Fruit fly (Drosophila melanogaster) whole organism, embryonic: ENCODE results near the gene CAH1.

ENCODE experiments used
- B-H1 ChIP-seq: fragments of 200-800 bp; sonication (Bioruptor generic); IDR thresholded peaks from 3 replicates; pipeline ENCODE4 v1.3.6; 2022; ENCODE audit warnings: missing biosample characterization, missing genetic modification characterization
- BtbVII ChIP-seq: fragments of 200-800 bp; sonication (Bioruptor generic); optimal IDR thresholded peaks from 3 replicates; lab custom pipeline; 2017; ENCODE audit warnings: missing biosample characterization, mild to moderate bottlenecking, missing genetic modification characterization
- CG10321 ChIP-seq: fragments of 200-800 bp; sonication (Bioruptor generic); IDR thresholded peaks from 2 replicates; pipeline ENCODE4 v1.3.6; 2022; ENCODE audit warnings: missing biosample characterization, missing genetic modification characterization
- CG10565 ChIP-seq: fragments of 200-800 bp; sonication (Bioruptor generic); optimal IDR thresholded peaks from 3 replicates; lab custom pipeline; 2016; ENCODE audit warnings: missing biosample characterization, mild to moderate bottlenecking, missing genetic modification characterization
- CG11247 ChIP-seq: fragments of 200-800 bp; sonication (Bioruptor generic); IDR thresholded peaks from 2 replicates; pipeline ENCODE4 v1.3.6; 2022; ENCODE audit warnings: missing biosample characterization, missing genetic modification characterization
- CG12071 ChIP-seq: fragments of 200-800 bp; sonication (Bioruptor generic); optimal IDR thresholded peaks from 3 replicates; lab custom pipeline; 2018; ENCODE audit warnings: missing biosample characterization, mild to moderate bottlenecking, missing genetic modification characterization
- CG14965 ChIP-seq: fragments of 200-800 bp; sonication (Bioruptor generic); optimal IDR thresholded peaks from 2 replicates; lab custom pipeline; 2016; ENCODE audit warnings: missing biosample characterization, missing genetic modification characterization, borderline replicate concordance
- CG15696 ChIP-seq: fragments of 200-800 bp; sonication (Bioruptor generic); optimal IDR thresholded peaks from 2 replicates; lab custom pipeline; 2019; ENCODE audit warnings: missing biosample characterization, mild to moderate bottlenecking, missing genetic modification characterization, moderate library complexity
- CG1792 ChIP-seq: fragments of 200-800 bp; sonication (Bioruptor generic); optimal IDR thresholded peaks from 2 replicates; lab custom pipeline; 2016; ENCODE audit warnings: missing biosample characterization, missing genetic modification characterization
- CG2120 ChIP-seq: fragments of 200-800 bp; sonication (Bioruptor generic); optimal IDR thresholded peaks from 3 replicates; lab custom pipeline; 2016; ENCODE audit warnings: missing biosample characterization, missing genetic modification characterization
- CG2712 ChIP-seq: fragments of 200-800 bp; optimal IDR thresholded peaks from 3 replicates; lab custom pipeline; 2019; ENCODE audit warnings: missing biosample characterization, mild to moderate bottlenecking, missing genetic modification characterization, moderate library complexity
- CG2875 ChIP-seq: fragments of 200-800 bp; sonication (Bioruptor generic); optimal IDR thresholded peaks from 2 replicates; lab custom pipeline; 2017; ENCODE audit warnings: missing biosample characterization, mild to moderate bottlenecking, missing genetic modification characterization, missing genetic modification reagents
- CG34224 ChIP-seq: fragments of 200-800 bp; sonication (Bioruptor generic); IDR thresholded peaks from 3 replicates; pipeline ENCODE4 v1.3.6; 2022; ENCODE audit warnings: missing biosample characterization, missing genetic modification characterization; ENCODE audit not compliant: partially characterized antibody
- CG4707 ChIP-seq: fragments of 200-800 bp; sonication (Bioruptor generic); optimal IDR thresholded peaks from 2 replicates; lab custom pipeline; 2018; ENCODE audit warnings: missing biosample characterization, mild to moderate bottlenecking, missing genetic modification characterization, moderate library complexity
- CG6689 ChIP-seq: fragments of 200-800 bp; sonication (Bioruptor generic); IDR thresholded peaks from 2 replicates; pipeline ENCODE4 v1.3.6; 2022; ENCODE audit warnings: missing biosample characterization, missing genetic modification characterization
- Doc2 ChIP-seq: fragments of 200-800 bp; sonication (Bioruptor generic); IDR thresholded peaks from 2 replicates; pipeline ENCODE4 v1.3.6; 2022; ENCODE audit warnings: missing biosample characterization, missing genetic modification characterization
- Fer3 ChIP-seq: fragments of 200-800 bp; sonication (Bioruptor generic); optimal IDR thresholded peaks from 2 replicates; lab custom pipeline; 2018; ENCODE audit warnings: missing biosample characterization, mild to moderate bottlenecking, missing genetic modification characterization, moderate library complexity
- Gsc ChIP-seq: fragments of 200-800 bp; sonication (Bioruptor generic); IDR thresholded peaks from 2 replicates; pipeline ENCODE4 v1.3.6; 2022; ENCODE audit warnings: missing biosample characterization, missing genetic modification characterization
- H15 ChIP-seq: fragments of 200-800 bp; sonication (Bioruptor generic); IDR thresholded peaks from 3 replicates; pipeline ENCODE4 v1.3.6; 2022; ENCODE audit warnings: missing biosample characterization, missing genetic modification characterization
- Lim3 ChIP-seq: fragments of 200-800 bp; sonication (Bioruptor generic); IDR thresholded peaks from 2 replicates; pipeline ENCODE4 v1.3.6; 2022; ENCODE audit warnings: missing biosample characterization, missing genetic modification characterization
- PHDP ChIP-seq: fragments of 200-800 bp; sonication (Bioruptor generic); optimal IDR thresholded peaks from 3 replicates; lab custom pipeline; 2018; ENCODE audit warnings: missing biosample characterization, mild to moderate bottlenecking, missing genetic modification characterization, moderate library complexity
- Sry-β ChIP-seq: fragments of 200-800 bp; sonication (Bioruptor generic); optimal IDR thresholded peaks from 2 replicates; lab custom pipeline; 2018; ENCODE audit warnings: missing biosample characterization, mild to moderate bottlenecking, missing genetic modification characterization, moderate library complexity
- Ssrp ChIP-seq: fragments of 200-800 bp; sonication (Bioruptor generic); optimal IDR thresholded peaks from 2 replicates; lab custom pipeline; 2018; ENCODE audit warnings: missing biosample characterization, mild to moderate bottlenecking, missing genetic modification characterization, moderate library complexity
- amos ChIP-seq: fragments of 200-800 bp; sonication (Bioruptor generic); IDR thresholded peaks from 2 replicates; pipeline ENCODE4 v1.3.6; 2022; ENCODE audit warnings: missing biosample characterization, missing genetic modification characterization; ENCODE audit not compliant: partially characterized antibody
- ap ChIP-seq: fragments of 200-800 bp; sonication (Bioruptor generic); IDR thresholded peaks from 2 replicates; pipeline ENCODE4 v1.3.6; 2022; ENCODE audit warnings: missing biosample characterization, missing genetic modification characterization
- btn ChIP-seq: fragments of 200-800 bp; sonication (Bioruptor generic); optimal IDR thresholded peaks from 2 replicates; lab custom pipeline; 2016; ENCODE audit warnings: missing biosample characterization, missing genetic modification characterization
- cato ChIP-seq: fragments of 200-800 bp; sonication (Bioruptor generic); optimal IDR thresholded peaks from 2 replicates; lab custom pipeline; 2016; ENCODE audit warnings: missing biosample characterization, missing genetic modification characterization, borderline replicate concordance
- dpn ChIP-seq, 2 experiments: fragments of 200-800 bp; sonication (Bioruptor generic); optimal IDR thresholded peaks; 3 replicates each; lab custom pipeline; 2016; ENCODE audit warnings: missing biosample characterization in 2 of 2, missing genetic modification characterization in 2 of 2
- fru ChIP-seq: fragments of >200 bp; optimal IDR thresholded peaks from 2 replicates; lab custom pipeline; 2017
- ftz-f1 ChIP-seq: fragments of 200-800 bp; sonication (Bioruptor generic); optimal IDR thresholded peaks from 2 replicates; lab custom pipeline; 2016; ENCODE audit warnings: missing biosample characterization, missing genetic modification characterization
- grau ChIP-seq: fragments of 200-800 bp; optimal IDR thresholded peaks from 3 replicates; lab custom pipeline; 2019; ENCODE audit warnings: missing biosample characterization, mild to moderate bottlenecking, missing genetic modification characterization, moderate library complexity
- hkb ChIP-seq, 2 experiments: fragments of 200-800 bp in 1 of 2; fragments of >200 bp in 1 of 2; sonication (Bioruptor generic) in 1 of 2; IDR thresholded peaks in 1 of 2; optimal IDR thresholded peaks in 1 of 2; 2 replicates each; pipeline versions ENCODE4 v1.3.6 to Lab custom; 2017 to 2022; ENCODE audit warnings: missing biosample characterization in 1 of 2, missing genetic modification characterization in 1 of 2
- inv ChIP-seq: fragments of 200-800 bp; sonication (Bioruptor generic); IDR thresholded peaks from 2 replicates; pipeline ENCODE4 v1.3.6; 2022; ENCODE audit warnings: missing biosample characterization, missing genetic modification characterization; ENCODE audit not compliant: partially characterized antibody
- jigr1 ChIP-seq: fragments of 200-800 bp; sonication (Bioruptor generic); IDR thresholded peaks from 3 replicates; pipeline ENCODE4 v1.3.6; 2022; ENCODE audit warnings: missing biosample characterization, missing genetic modification characterization
- kay ChIP-seq: fragments of 200-800 bp; sonication (Bioruptor generic); optimal IDR thresholded peaks from 2 replicates; lab custom pipeline; 2016; ENCODE audit warnings: missing biosample characterization, missing genetic modification characterization
- maf-S ChIP-seq: fragments of 200-800 bp; sonication (Bioruptor generic); optimal IDR thresholded peaks from 2 replicates; lab custom pipeline; 2016; ENCODE audit warnings: missing biosample characterization, missing genetic modification characterization
- nau ChIP-seq: fragments of 200-800 bp; sonication (Bioruptor generic); optimal IDR thresholded peaks from 3 replicates; lab custom pipeline; 2017; ENCODE audit warnings: missing biosample characterization, mild to moderate bottlenecking, missing genetic modification characterization, missing genetic modification reagents
- oc ChIP-seq: fragments of 200-800 bp; sonication (Bioruptor generic); optimal IDR thresholded peaks from 2 replicates; lab custom pipeline; 2018; ENCODE audit warnings: missing biosample characterization, mild to moderate bottlenecking, missing genetic modification characterization, moderate library complexity
- otp ChIP-seq: fragments of 200-800 bp; sonication (Bioruptor generic); IDR thresholded peaks from 3 replicates; pipeline ENCODE4, ENCODE4 v1.3.6; 2022; ENCODE audit warnings: missing biosample characterization, missing genetic modification characterization
- pita ChIP-seq: fragments of 200-800 bp; sonication (Bioruptor generic); optimal IDR thresholded peaks from 2 replicates; lab custom pipeline; 2017; ENCODE audit warnings: missing biosample characterization, mild to moderate bottlenecking, missing genetic modification characterization
- pum ChIP-seq: fragments of 200-800 bp; sonication (Bioruptor generic); optimal IDR thresholded peaks from 2 replicates; lab custom pipeline; 2016; ENCODE audit warnings: missing biosample characterization, missing genetic modification characterization
- sd ChIP-seq: fragments of 200-800 bp; sonication (Bioruptor generic); optimal IDR thresholded peaks from 3 replicates; lab custom pipeline; 2018; ENCODE audit warnings: missing biosample characterization, mild to moderate bottlenecking, missing genetic modification characterization, moderate library complexity
- stc ChIP-seq: fragments of 200-800 bp; sonication (Bioruptor generic); IDR thresholded peaks from 2 replicates; pipeline ENCODE4 v1.3.6; 2022; ENCODE audit warnings: missing biosample characterization, missing genetic modification characterization
- tna ChIP-seq: fragments of 200-800 bp; sonication (Bioruptor generic); IDR thresholded peaks from 2 replicates; pipeline ENCODE4 v1.3.6; 2022; ENCODE audit warnings: missing biosample characterization, missing genetic modification characterization; ENCODE audit not compliant: partially characterized antibody
- twi ChIP-seq: fragments of 200-800 bp; optimal IDR thresholded peaks from 2 replicates; lab custom pipeline; 2019; ENCODE audit warnings: missing biosample characterization, mild to moderate bottlenecking, missing genetic modification characterization, moderate library complexity
- vnd ChIP-seq: fragments of 200-800 bp; sonication (Bioruptor generic); IDR thresholded peaks from 3 replicates; pipeline ENCODE4 v1.3.6; 2022; ENCODE audit warnings: missing biosample characterization, missing genetic modification characterization; ENCODE audit not compliant: partially characterized antibody
- wdn ChIP-seq: fragments of 200-800 bp; sonication (Bioruptor generic); IDR thresholded peaks from 2 replicates; pipeline ENCODE4 v1.3.6; 2022; ENCODE audit warnings: missing biosample characterization, missing genetic modification characterization
- z ChIP-seq: fragments of 200-800 bp; sonication (Bioruptor generic); IDR thresholded peaks from 3 replicates; pipeline ENCODE4 v1.3.6; 2022; ENCODE audit warnings: missing biosample characterization, missing genetic modification characterization
- zen ChIP-seq: fragments of 200-800 bp; sonication (Bioruptor generic); optimal IDR thresholded peaks from 3 replicates; lab custom pipeline; 2018; ENCODE audit warnings: missing biosample characterization, mild to moderate bottlenecking, missing genetic modification characterization, moderate library complexity
- zen2 ChIP-seq: fragments of 200-800 bp; sonication (Bioruptor generic); IDR thresholded peaks from 3 replicates; pipeline ENCODE4 v1.3.6; 2022; ENCODE audit warnings: missing biosample characterization, missing genetic modification characterization; ENCODE audit not compliant: partially characterized antibody

CAH1 gene

DNA sequence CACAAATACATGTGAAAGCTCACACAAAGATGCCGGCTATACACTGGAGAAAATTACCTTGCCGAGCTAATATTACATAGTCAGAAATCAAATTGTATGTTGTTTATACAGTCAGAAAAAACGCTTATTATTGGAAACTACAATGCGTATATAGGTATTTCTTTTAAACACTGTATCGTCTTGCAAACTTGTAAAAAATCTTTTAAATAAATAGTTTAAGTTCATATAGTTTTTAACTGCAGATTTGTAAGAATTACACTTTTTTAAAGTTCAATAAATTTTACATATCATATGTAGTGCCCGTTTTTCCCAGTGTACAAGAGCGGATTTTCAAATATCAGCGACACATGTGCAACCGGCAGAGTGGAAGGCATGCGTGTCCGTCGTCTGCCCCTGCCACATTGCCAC, 36.3 kb downstream of the CAH1 start (continued):
- no peak for TF ChIP-seq zen2 (GFP tag; lab: Robert Waterston, UW)
- TF ChIP-seq Doc2 (GFP tag; lab: Robert Waterston, UW): no peak
- TF ChIP-seq BtbVII: peak; percentile 63
- TF ChIP-seq sd: peak; percentile 67
- TF ChIP-seq nau: peak; percentile 77
- TF ChIP-seq ftz-f1 (GFP tag; lab: Kevin White, UChicago): no peak
- peak; percentile 44 for TF ChIP-seq CG12071 (GFP tag; lab: Kevin White, UChicago)
- no peak for TF ChIP-seq z (GFP tag; lab: Robert Waterston, UW)
- peak; percentile 87 for TF ChIP-seq oc (tag; lab: Kevin White, UChicago)
- no peak for TF ChIP-seq CG14965 (GFP tag; lab: Kevin White, UChicago)
- TF ChIP-seq Gsc (GFP tag; lab: Robert Waterston, UW): no peak
- TF ChIP-seq CG2120 (GFP tag; lab: Kevin White, UChicago): peak; percentile 74
- TF ChIP-seq twi: peak; percentile 82
- TF ChIP-seq CG1792 (GFP tag; lab: Kevin White, UChicago): peak; percentile 73
- peak; percentile 86 for TF ChIP-seq PHDP (tag; lab: Kevin White, UChicago)
- no peak for TF ChIP-seq CG4707
- TF ChIP-seq B-H1 (GFP tag; lab: Robert Waterston, UW): peak; percentile 63
- TF ChIP-seq wdn (GFP tag; lab: Robert Waterston, UW): 0 out of 2 replicates have a peak, but pooled peaks have one; percentile 42
- TF ChIP-seq grau (tag; lab: Kevin White, UChicago): peak; percentile 86
- no peak for TF ChIP-seq Sry-β
- TF ChIP-seq CG6689 (GFP tag; lab: Robert Waterston, UW): peak; percentile 79
- TF ChIP-seq stc: peak; percentile 59
- no peak for TF ChIP-seq vnd (GFP tag; lab: Robert Waterston, UW)
- TF ChIP-seq maf-S: peak; percentile 52
- TF ChIP-seq pita (GFP tag; lab: Kevin White, UChicago): no peak
- TF ChIP-seq Lim3: no peak
- TF ChIP-seq btn (GFP tag; lab: Kevin White, UChicago): peak; percentile 67
- peak; percentile 34 for TF ChIP-seq kay
- peak; percentile 85 for TF ChIP-seq CG2712 (tag; lab: Kevin White, UChicago)
- TF ChIP-seq amos (GFP tag; lab: Robert Waterston, UW): no peak
- TF ChIP-seq CG10321 (GFP tag; lab: Robert Waterston, UW): no peak
- peak; percentile 60 for TF ChIP-seq CG15696 (tag; lab: Kevin White, UChicago)
- TF ChIP-seq CG2875: peak; percentile 86
- no peak for TF ChIP-seq hkb (optimal IDR thresholded peaks at IDR 0.05; lab: Kevin White, UChicago)
- TF ChIP-seq hkb (GFP tag; IDR thresholded peaks at IDR 0.05; lab: Robert Waterston, UW): peak; percentile 90
- 0 out of 3 replicates have a peak, but pooled peaks have one; percentile 42 for TF ChIP-seq H15
- TF ChIP-seq CG10565 (GFP tag; lab: Kevin White, UChicago): peak; percentile 45
- peak; percentile 56 for TF ChIP-seq cato (GFP tag; lab: Kevin White, UChicago)
- TF ChIP-seq zen (tag; lab: Kevin White, UChicago): peak; percentile 60
- peak; percentile 95 for TF ChIP-seq Ssrp (tag; lab: Kevin White, UChicago)
- no peak for TF ChIP-seq CG11247 (GFP tag; lab: Robert Waterston, UW)
- TF ChIP-seq CG34224 (GFP tag; lab: Robert Waterston, UW): no peak
- TF ChIP-seq inv (GFP tag; lab: Robert Waterston, UW): no peak
- peak; percentile 76 for TF ChIP-seq Fer3
- peak; percentile 83; the same call in 2 of the 3 replicates for TF ChIP-seq jigr1 (GFP tag; lab: Robert Waterston, UW)
- TF ChIP-seq tna: no peak
- peak; percentile 56 for TF ChIP-seq ap (GFP tag; lab: Robert Waterston, UW)
- TF ChIP-seq otp: peak; percentile 67; the same call in 2 of the 3 replicates
- TF ChIP-seq fru (lab: Kevin White, UChicago): no peak
- peak; percentile 81 to 83 for TF ChIP-seq dpn (GFP tag; optimal IDR thresholded peaks at IDR 0.05; lab: Kevin White, UChicago)
- peak; percentile 77 for TF ChIP-seq pum (GFP tag; lab: Kevin White, UChicago)
